Fruit fly (Drosophila melanogaster) whole organism, embryonic: ENCODE data around the gene dmrt93B.

Source experiments
- CG11696 ChIP-seq: fragments of 200-800 bp; sonication (Bioruptor generic); IDR thresholded peaks from 2 replicates; pipeline ENCODE4 v1.3.6; 2022; ENCODE audit warnings: missing biosample characterization, missing genetic modification characterization
- CG13894 ChIP-seq: fragments of 200-800 bp; sonication (Bioruptor generic); optimal IDR thresholded peaks from 3 replicates; lab custom pipeline; 2018; ENCODE audit warnings: missing biosample characterization, mild to moderate bottlenecking, missing genetic modification characterization, moderate library complexity
- CG14014 ChIP-seq: fragments of 200-800 bp; sonication (Bioruptor generic); IDR thresholded peaks from 2 replicates; pipeline ENCODE4 v1.3.6; 2022; ENCODE audit warnings: missing biosample characterization, missing genetic modification characterization
- CG14441 ChIP-seq: fragments of 200-800 bp; sonication (Bioruptor generic); IDR thresholded peaks from 2 replicates; pipeline ENCODE4 v1.3.6; 2022; ENCODE audit warnings: missing biosample characterization, missing genetic modification characterization
- CG14860 ChIP-seq: fragments of 200-800 bp; sonication (Bioruptor generic); IDR thresholded peaks from 3 replicates; pipeline ENCODE4 v1.3.6; 2022; ENCODE audit warnings: missing biosample characterization, missing genetic modification characterization; ENCODE audit not compliant: partially characterized antibody
- CG1602 ChIP-seq: fragments of 200-800 bp; sonication (Bioruptor generic); optimal IDR thresholded peaks from 3 replicates; lab custom pipeline; 2016; ENCODE audit warnings: missing biosample characterization, missing genetic modification characterization
- CG1603 ChIP-seq: fragments of 200-800 bp; sonication (Bioruptor generic); optimal IDR thresholded peaks from 2 replicates; lab custom pipeline; 2019; ENCODE audit warnings: missing biosample characterization, mild to moderate bottlenecking, missing genetic modification characterization, moderate library complexity
- CG18764 ChIP-seq: fragments of 200-800 bp; sonication (Bioruptor generic); optimal IDR thresholded peaks from 3 replicates; lab custom pipeline; 2016; ENCODE audit warnings: missing biosample characterization, missing genetic modification characterization
- CG2129 ChIP-seq: fragments of 200-800 bp; sonication (Bioruptor generic); IDR thresholded peaks from 2 replicates; pipeline ENCODE4 v1.3.6; 2022; ENCODE audit warnings: missing biosample characterization, missing genetic modification characterization; ENCODE audit not compliant: partially characterized antibody
- CG2202 ChIP-seq: fragments of 200-800 bp; sonication (Bioruptor generic); optimal IDR thresholded peaks from 2 replicates; lab custom pipeline; 2018; ENCODE audit warnings: missing biosample characterization, mild to moderate bottlenecking, missing genetic modification characterization
- CG2889 ChIP-seq: fragments of 200-800 bp; sonication (Bioruptor generic); IDR thresholded peaks from 3 replicates; pipeline ENCODE4 v1.3.6; 2022; ENCODE audit warnings: missing biosample characterization, missing genetic modification characterization
- CG33213 ChIP-seq: fragments of 200-800 bp; sonication (Bioruptor generic); optimal IDR thresholded peaks from 3 replicates; lab custom pipeline; 2016; ENCODE audit warnings: missing biosample characterization, missing genetic modification characterization
- CG33557 ChIP-seq: fragments of 200-800 bp; sonication (Bioruptor generic); optimal IDR thresholded peaks from 2 replicates; lab custom pipeline; 2019; ENCODE audit warnings: missing biosample characterization, mild to moderate bottlenecking, missing genetic modification characterization, moderate library complexity
- CG34224 ChIP-seq: fragments of 200-800 bp; sonication (Bioruptor generic); IDR thresholded peaks from 3 replicates; pipeline ENCODE4 v1.3.6; 2022; ENCODE audit warnings: missing biosample characterization, missing genetic modification characterization; ENCODE audit not compliant: partially characterized antibody
- CG42726 ChIP-seq: fragments of 200-800 bp; sonication (Bioruptor generic); IDR thresholded peaks from 2 replicates; pipeline ENCODE4 v1.3.6; 2022; ENCODE audit warnings: missing biosample characterization, missing genetic modification characterization; ENCODE audit not compliant: partially characterized antibody
- CG8388 ChIP-seq: fragments of 200-800 bp; sonication (Bioruptor generic); optimal IDR thresholded peaks from 2 replicates; lab custom pipeline; 2019; ENCODE audit warnings: missing biosample characterization, mild to moderate bottlenecking, missing genetic modification characterization, moderate library complexity
- CkIIα-i1 ChIP-seq: fragments of 200-800 bp; sonication (Bioruptor generic); IDR thresholded peaks from 2 replicates; pipeline ENCODE4 v1.3.6; 2022; ENCODE audit warnings: missing biosample characterization, missing genetic modification characterization
- Dek ChIP-seq: fragments of 200-800 bp; sonication (Bioruptor generic); optimal IDR thresholded peaks from 3 replicates; lab custom pipeline; 2019; ENCODE audit warnings: missing biosample characterization, mild to moderate bottlenecking, missing genetic modification characterization, moderate library complexity
- HLHmδ ChIP-seq: fragments of 200-800 bp; sonication (Bioruptor generic); optimal IDR thresholded peaks from 2 replicates; lab custom pipeline; 2018; ENCODE audit warnings: missing biosample characterization, mild to moderate bottlenecking, missing genetic modification characterization, moderate library complexity
- HmgD ChIP-seq: fragments of 200-800 bp; sonication (Bioruptor generic); optimal IDR thresholded peaks from 3 replicates; lab custom pipeline; 2016; ENCODE audit warnings: missing biosample characterization, missing genetic modification characterization
- HmgZ ChIP-seq: fragments of 200-800 bp; sonication (Bioruptor generic); optimal IDR thresholded peaks from 2 replicates; lab custom pipeline; 2018; ENCODE audit warnings: missing biosample characterization, mild to moderate bottlenecking, missing genetic modification characterization
- Hr39 ChIP-seq: fragments of >200 bp; optimal IDR thresholded peaks from 2 replicates; lab custom pipeline; 2017
- Jarid2 ChIP-seq: fragments of 200-800 bp; sonication (Bioruptor generic); optimal IDR thresholded peaks from 3 replicates; lab custom pipeline; 2017; ENCODE audit warnings: mild to moderate bottlenecking, missing biosample characterization, missing genetic modification reagents, missing genetic modification characterization
- Lim3 ChIP-seq: fragments of 200-800 bp; sonication (Bioruptor generic); IDR thresholded peaks from 2 replicates; pipeline ENCODE4 v1.3.6; 2022; ENCODE audit warnings: missing biosample characterization, missing genetic modification characterization
- MESR4 ChIP-seq: fragments of 200-800 bp; sonication (Bioruptor generic); optimal IDR thresholded peaks from 2 replicates; lab custom pipeline; 2018; ENCODE audit warnings: missing biosample characterization, mild to moderate bottlenecking, missing genetic modification characterization, moderate library complexity
- MTF-1 ChIP-seq: fragments of 200-800 bp; sonication (Bioruptor generic); optimal IDR thresholded peaks from 2 replicates; lab custom pipeline; 2018; ENCODE audit warnings: missing biosample characterization, mild to moderate bottlenecking, missing genetic modification characterization, borderline replicate concordance
- Nf-YC ChIP-seq: fragments of 200-800 bp; optimal IDR thresholded peaks from 3 replicates; lab custom pipeline; 2019; ENCODE audit warnings: missing biosample characterization, mild to moderate bottlenecking, missing genetic modification characterization, moderate library complexity
- Opbp ChIP-seq: fragments of 200-800 bp; sonication (Bioruptor generic); IDR thresholded peaks from 3 replicates; pipeline ENCODE4 v1.3.6; 2022; ENCODE audit warnings: missing biosample characterization, missing genetic modification characterization; ENCODE audit not compliant: partially characterized antibody
- Six4 ChIP-seq: fragments of 200-800 bp; sonication (Bioruptor generic); optimal IDR thresholded peaks from 2 replicates; lab custom pipeline; 2016; ENCODE audit warnings: missing biosample characterization, missing genetic modification characterization
- bcd ChIP-seq: fragments of 200-800 bp; sonication (Bioruptor generic); optimal IDR thresholded peaks from 2 replicates; lab custom pipeline; 2017; ENCODE audit warnings: missing biosample characterization, mild to moderate bottlenecking, missing genetic modification characterization
- bigmax ChIP-seq: fragments of 200-800 bp; sonication (Bioruptor generic); optimal IDR thresholded peaks from 2 replicates; lab custom pipeline; 2018; ENCODE audit warnings: missing biosample characterization, mild to moderate bottlenecking, missing genetic modification characterization
- chn ChIP-seq: fragments of 200-800 bp; sonication (Bioruptor generic); optimal IDR thresholded peaks from 2 replicates; lab custom pipeline; 2016; ENCODE audit warnings: missing biosample characterization, missing genetic modification characterization
- corto ChIP-seq: fragments of 200-800 bp; sonication (Bioruptor generic); optimal IDR thresholded peaks from 2 replicates; lab custom pipeline; 2016; ENCODE audit warnings: missing biosample characterization, mild to moderate bottlenecking, missing genetic modification characterization, moderate library complexity
- crol ChIP-seq: fragments of 200-800 bp; sonication (Bioruptor generic); IDR thresholded peaks from 2 replicates; pipeline ENCODE4 v1.3.6; 2022; ENCODE audit warnings: missing biosample characterization, missing genetic modification characterization
- crp ChIP-seq, 2 experiments: fragments of 200-800 bp; sonication (Bioruptor generic); optimal IDR thresholded peaks; 2 replicates in 1 of 2; 3 replicates in 1 of 2; lab custom pipeline; 2017; ENCODE audit warnings: missing biosample characterization in 2 of 2, missing genetic modification characterization in 2 of 2, mild to moderate bottlenecking in 1 of 2, moderate library complexity in 1 of 2
- knrl ChIP-seq: fragments of 200-800 bp; sonication (Bioruptor generic); IDR thresholded peaks from 3 replicates; pipeline ENCODE4 v1.3.6; 2022; ENCODE audit warnings: missing biosample characterization, missing genetic modification characterization; ENCODE audit not compliant: partially characterized antibody
- lab ChIP-seq: fragments of 200-800 bp; sonication (Bioruptor generic); optimal IDR thresholded peaks from 3 replicates; lab custom pipeline; 2017; ENCODE audit warnings: missing biosample characterization, missing genetic modification characterization, mild to moderate bottlenecking, moderate library complexity, missing genetic modification reagents
- lola ChIP-seq, 3 experiments: fragments of >200 bp in 2 of 3; fragments of 200-800 bp in 1 of 3; sonication (Bioruptor generic) in 1 of 3; optimal IDR thresholded peaks; 2 replicates each; lab custom pipeline; 2017 to 2019; ENCODE audit warnings: missing biosample characterization in 3 of 3, missing genetic modification characterization in 3 of 3, mild to moderate bottlenecking in 1 of 3, moderate library complexity in 1 of 3
- nerfin-2 ChIP-seq: fragments of 200-800 bp; sonication (Bioruptor generic); IDR thresholded peaks from 2 replicates; pipeline ENCODE4 v1.3.6; 2022; ENCODE audit warnings: missing biosample characterization, missing genetic modification characterization; ENCODE audit not compliant: partially characterized antibody
- org-1 ChIP-seq: fragments of 200-800 bp; sonication (Bioruptor generic); optimal IDR thresholded peaks from 2 replicates; lab custom pipeline; 2017; ENCODE audit warnings: missing biosample characterization, missing genetic modification characterization
- pfk ChIP-seq: fragments of 200-800 bp; sonication (Bioruptor generic); optimal IDR thresholded peaks from 2 replicates; lab custom pipeline; 2018; ENCODE audit warnings: missing biosample characterization, mild to moderate bottlenecking, missing genetic modification characterization, moderate library complexity
- sens ChIP-seq: fragments of 200-800 bp; sonication (Bioruptor generic); peaks from one replicate; lab custom pipeline; 2016; ENCODE audit warnings: missing biosample characterization, missing genetic modification characterization
- shn ChIP-seq: fragments of 200-800 bp; sonication (Bioruptor generic); optimal IDR thresholded peaks from 3 replicates; lab custom pipeline; 2016; ENCODE audit warnings: missing biosample characterization, missing genetic modification characterization
- slp2 ChIP-seq: fragments of 200-800 bp; sonication (Bioruptor generic); optimal IDR thresholded peaks from 2 replicates; lab custom pipeline; 2016; ENCODE audit warnings: missing biosample characterization, missing genetic modification characterization
- sug ChIP-seq: fragments of 200-800 bp; optimal IDR thresholded peaks from 2 replicates; lab custom pipeline; 2019; ENCODE audit warnings: missing biosample characterization, mild to moderate bottlenecking, missing genetic modification characterization, moderate library complexity
- tgo ChIP-seq: fragments of 200-800 bp; sonication (Bioruptor generic); IDR thresholded peaks from 3 replicates; pipeline ENCODE4 v1.3.6; 2022; ENCODE audit warnings: missing biosample characterization, missing genetic modification characterization
- tna ChIP-seq: fragments of 200-800 bp; sonication (Bioruptor generic); IDR thresholded peaks from 2 replicates; pipeline ENCODE4 v1.3.6; 2022; ENCODE audit warnings: missing biosample characterization, missing genetic modification characterization; ENCODE audit not compliant: partially characterized antibody
- twi ChIP-seq: fragments of 200-800 bp; optimal IDR thresholded peaks from 2 replicates; lab custom pipeline; 2019; ENCODE audit warnings: missing biosample characterization, mild to moderate bottlenecking, missing genetic modification characterization, moderate library complexity
- unpg ChIP-seq: fragments of 200-800 bp; sonication (Bioruptor generic); optimal IDR thresholded peaks from 3 replicates; lab custom pipeline; 2018; ENCODE audit warnings: missing biosample characterization, mild to moderate bottlenecking, missing genetic modification characterization, moderate library complexity

The dmrt93B gene

DNA sequence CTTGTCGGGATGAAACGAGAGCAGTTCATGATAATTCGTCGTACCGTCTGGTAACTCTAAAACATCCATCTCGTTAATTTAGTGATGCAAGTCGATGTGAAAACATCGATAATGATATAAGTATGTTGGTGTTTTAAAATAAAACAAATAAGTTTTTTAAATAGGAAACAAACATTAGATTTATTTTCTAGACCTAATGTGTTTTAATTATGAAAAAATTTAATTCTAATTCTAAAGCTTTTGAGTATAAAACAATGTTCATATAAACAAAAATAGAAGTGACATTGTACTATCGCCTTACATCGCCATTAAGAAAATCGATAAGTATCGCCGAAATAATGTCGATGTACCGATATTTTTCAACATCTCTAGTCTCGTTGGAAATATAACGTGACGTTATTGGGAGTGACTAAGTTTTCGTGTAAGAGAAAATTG is 37.3 kb downstream of the dmrt93B start, which contains the start of gene Rab11 (continued):
- no peak for TF ChIP-seq CG11696
- TF ChIP-seq sug (tag; lab: Kevin White, UChicago), result peak; percentile 71
- peak; percentile 96 for TF ChIP-seq knrl (GFP tag; lab: Robert Waterston, UW)
- TF ChIP-seq HmgZ (tag; lab: Kevin White, UChicago), result no peak
- TF ChIP-seq slp2, result no peak
- TF ChIP-seq CG14441 (GFP tag; lab: Robert Waterston, UW), result peak; percentile 32; the same call in 1 of the 2 replicates
- peak; percentile 11 for TF ChIP-seq CG1602 (GFP tag; lab: Kevin White, UChicago)
- TF ChIP-seq pfk (GFP tag; lab: Kevin White, UChicago), result no peak
- peak; percentile 91 for TF ChIP-seq sens
- TF ChIP-seq CG42726 (GFP tag; lab: Robert Waterston, UW), result peak; percentile 34; the same call in 1 of the 2 replicates
- peak; percentile 2 for TF ChIP-seq CG33213 (GFP tag; lab: Kevin White, UChicago)
- TF ChIP-seq CG2129 (GFP tag; lab: Robert Waterston, UW), result peak; percentile 77
- TF ChIP-seq bcd (GFP tag; lab: Kevin White, UChicago), result peak; percentile 30
- TF ChIP-seq CG18764 (GFP tag; lab: Kevin White, UChicago), result no peak
- TF ChIP-seq CG2202 (tag; lab: Kevin White, UChicago), result no peak
- TF ChIP-seq org-1 (GFP tag; lab: Kevin White, UChicago), result no peak
- TF ChIP-seq crol (GFP tag; lab: Robert Waterston, UW), result no peak
- TF ChIP-seq MTF-1 (GFP tag; lab: Kevin White, UChicago), result no peak
- TF ChIP-seq shn (GFP tag; lab: Kevin White, UChicago), result no peak
- TF ChIP-seq bigmax, result no peak
- TF ChIP-seq HLHmδ (GFP tag; lab: Kevin White, UChicago), result no peak
- no peak for TF ChIP-seq Jarid2
- no peak for TF ChIP-seq Hr39 (lab: Kevin White, UChicago)
- peak; percentile 80 for TF ChIP-seq Opbp (GFP tag; lab: Robert Waterston, UW)
- no peak for TF ChIP-seq MESR4 (GFP tag; lab: Kevin White, UChicago)
- TF ChIP-seq Nf-YC (tag; lab: Kevin White, UChicago), result peak; percentile 55
- no peak for TF ChIP-seq CkIIα-i1
- TF ChIP-seq CG8388, result peak; percentile 21
- peak; percentile 67 for TF ChIP-seq tna
- TF ChIP-seq twi (tag; lab: Kevin White, UChicago), result peak; percentile 11
- TF ChIP-seq unpg, result peak; percentile 2
- peak; percentile 86 for TF ChIP-seq CG14860 (GFP tag; lab: Robert Waterston, UW)
- peak in 1 of 2 experiments; percentile 15 for TF ChIP-seq crp (GFP tag; optimal IDR thresholded peaks at IDR 0.05; lab: Kevin White, UChicago)
- TF ChIP-seq CG1603 (tag; lab: Kevin White, UChicago), result peak; percentile 12
- no peak for TF ChIP-seq HmgD (GFP tag; lab: Kevin White, UChicago)
- 0 out of 2 replicates have a peak, but pooled peaks have one; percentile 34 for TF ChIP-seq CG14014 (GFP tag; lab: Robert Waterston, UW)
- TF ChIP-seq lola (GFP tag; optimal IDR thresholded peaks at IDR 0.05; lab: Kevin White, UChicago), result peak in 1 of 3 experiments; percentile 56
- peak; percentile 52 for TF ChIP-seq CG13894
- TF ChIP-seq Six4 (GFP tag; lab: Kevin White, UChicago), result peak; percentile 20
- TF ChIP-seq lab (GFP tag; lab: Kevin White, UChicago), result peak; percentile 44
- peak; percentile 79 for TF ChIP-seq nerfin-2 (GFP tag; lab: Robert Waterston, UW)
- TF ChIP-seq tgo (GFP tag; lab: Robert Waterston, UW), result peak; percentile 43; the same call in 2 of the 3 replicates
- TF ChIP-seq CG2889 (GFP tag; lab: Robert Waterston, UW), result no peak
- peak; percentile 8 for TF ChIP-seq Dek
- TF ChIP-seq Lim3 (GFP tag; lab: Robert Waterston, UW), result no peak
- TF ChIP-seq chn (GFP tag; lab: Kevin White, UChicago), result peak; percentile 4
- TF ChIP-seq CG33557 (GFP tag; lab: Kevin White, UChicago), result peak; percentile 35
- TF ChIP-seq CG34224 (GFP tag; lab: Robert Waterston, UW), result peak; percentile 87
- TF ChIP-seq corto, result peak; percentile 24
